Worm (Caenorhabditis elegans) whole organism, L4 larva: ENCODE results near the gene srg-40.

Experiments
- D1046.2 ChIP-seq: fragments of 200-800 bp; sonication (Bioruptor generic); IDR thresholded peaks from 2 replicates; pipeline ENCODE4 v1.3.6; 2022; ENCODE audit warnings: missing genetic modification characterization, missing compliant biosample characterization
- F10B5.3 ChIP-seq: sonication (generic microtip); optimal IDR thresholded peaks from 2 replicates; lab custom pipeline; 2016; ENCODE audit warnings: mild to moderate bottlenecking, missing genetic modification characterization, missing compliant biosample characterization
- T26A8.4 ChIP-seq: fragments of 200-800 bp; sonication (Bioruptor generic); IDR thresholded peaks from 2 replicates; pipeline ENCODE4 v1.3.6; 2022; ENCODE audit warnings: missing genetic modification characterization, missing compliant biosample characterization
- Y48G9A.11 ChIP-seq: fragments of 200-800 bp; sonication (Bioruptor generic); IDR thresholded peaks from 2 replicates; pipeline ENCODE4 v1.3.6; 2022; ENCODE audit warnings: missing genetic modification reagents, missing genetic modification characterization, missing compliant biosample characterization
- Y5F2A.4 ChIP-seq: fragments of 200-800 bp; sonication (Bioruptor generic); optimal IDR thresholded peaks from 2 replicates; lab custom pipeline; 2018; ENCODE audit warnings: mild to moderate bottlenecking, missing genetic modification characterization, missing compliant biosample characterization
- ZK546.5 ChIP-seq, 2 experiments: sonication (generic microtip); optimal IDR thresholded peaks; 2 replicates each; lab custom pipeline; 2017; ENCODE audit warnings: missing biosample characterization in 2 of 2, missing genetic modification characterization in 2 of 2
- aha-1 ChIP-seq: fragments of 150-350 bp; peaks from one replicate; lab custom pipeline; 2014; ENCODE audit warnings: missing biosample characterization, missing genetic modification characterization
- arid-1 ChIP-seq: fragments of 200-800 bp; sonication (Bioruptor generic); conservative IDR thresholded peaks from 2 replicates; pipeline ENCODE4 v1.3.6; 2022; ENCODE audit warnings: missing genetic modification reagents, missing genetic modification characterization, missing compliant biosample characterization
- attf-4 ChIP-seq: sonication (generic microtip); optimal IDR thresholded peaks from 3 replicates; lab custom pipeline; 2017; ENCODE audit warnings: missing biosample characterization, missing genetic modification characterization
- ceh-32 ChIP-seq: sonication (generic microtip); optimal IDR thresholded peaks from 2 replicates; lab custom pipeline; 2016; ENCODE audit warnings: mild to moderate bottlenecking, missing genetic modification characterization, missing compliant biosample characterization; ENCODE audit not compliant: poor library complexity
- ceh-82 ChIP-seq: sonication (generic microtip); optimal IDR thresholded peaks from 2 replicates; lab custom pipeline; 2017; ENCODE audit warnings: missing biosample characterization, missing genetic modification characterization
- ctbp-1 ChIP-seq: fragments of 200-800 bp; sonication (Bioruptor generic); IDR thresholded peaks from 2 replicates; pipeline ENCODE4 v1.3.6; 2022; ENCODE audit warnings: missing genetic modification reagents, missing genetic modification characterization, missing compliant biosample characterization
- daf-16 ChIP-seq, 3 experiments: sonication (generic microtip); optimal IDR thresholded peaks; 2 replicates each; lab custom pipeline; 2016 to 2017; ENCODE audit warnings: missing genetic modification characterization in 3 of 3, missing genetic modification reagents in 3 of 3, mild to moderate bottlenecking in 2 of 3, missing compliant biosample characterization in 2 of 3, missing biosample characterization in 1 of 3, moderate library complexity in 1 of 3
- daf-19 ChIP-seq: fragments of 200-800 bp; sonication (Bioruptor generic); conservative IDR thresholded peaks from 2 replicates; pipeline ENCODE4 v1.3.6; 2022; ENCODE audit warnings: missing genetic modification characterization, missing compliant biosample characterization
- duxl-1 ChIP-seq: sonication (generic microtip); optimal IDR thresholded peaks from 2 replicates; lab custom pipeline; 2016; ENCODE audit warnings: mild to moderate bottlenecking, missing genetic modification characterization, moderate library complexity, missing compliant biosample characterization; ENCODE audit not compliant: poor library complexity
- egl-43 ChIP-seq: fragments of 200-800 bp; sonication (Bioruptor generic); IDR thresholded peaks from 2 replicates; pipeline ENCODE4 v1.3.6; 2022; ENCODE audit warnings: missing genetic modification reagents, missing genetic modification characterization, missing compliant biosample characterization
- fkh-10 ChIP-seq: fragments of 150-350 bp; optimal IDR thresholded peaks from 2 replicates; lab custom pipeline; 2014; ENCODE audit warnings: missing biosample characterization, missing genetic modification reagents, missing genetic modification characterization
- fos-1 ChIP-seq: fragments of 150-350 bp; optimal IDR thresholded peaks from 2 replicates; lab custom pipeline; 2014; ENCODE audit warnings: missing biosample characterization, missing genetic modification characterization
- gei-8 ChIP-seq: fragments of 200-800 bp; sonication (Bioruptor generic); optimal IDR thresholded peaks from 2 replicates; lab custom pipeline; 2018; ENCODE audit warnings: mild to moderate bottlenecking, missing genetic modification characterization, missing compliant biosample characterization
- madf-5 ChIP-seq, 2 experiments: fragments of 200-800 bp; sonication (Bioruptor generic); IDR thresholded peaks; 2 replicates each; pipeline ENCODE4 v1.3.6; 2022; ENCODE audit warnings: missing compliant biosample characterization in 2 of 2, missing genetic modification characterization in 2 of 2
- nhr-102 ChIP-seq: sonication (generic microtip); optimal IDR thresholded peaks from 2 replicates; lab custom pipeline; 2016; ENCODE audit warnings: mild to moderate bottlenecking, missing genetic modification characterization, moderate library complexity, missing compliant biosample characterization
- nhr-28 ChIP-seq: fragments of 150-350 bp; optimal IDR thresholded peaks from 2 replicates; lab custom pipeline; 2014; ENCODE audit warnings: missing biosample characterization, missing genetic modification characterization
- nhr-6 ChIP-seq: fragments of 150-350 bp; optimal IDR thresholded peaks from 2 replicates; lab custom pipeline; 2014; ENCODE audit warnings: missing biosample characterization, missing genetic modification characterization
- php-3 ChIP-seq: fragments of 200-800 bp; sonication (Bioruptor generic); IDR thresholded peaks from 2 replicates; pipeline ENCODE4 v1.3.6; 2022; ENCODE audit warnings: missing genetic modification reagents, missing genetic modification characterization, missing compliant biosample characterization
- pqm-1 ChIP-seq: sonication (generic microtip); optimal IDR thresholded peaks from 2 replicates; lab custom pipeline; 2017; ENCODE audit warnings: missing biosample characterization, missing genetic modification characterization
- saeg-2 ChIP-seq: fragments of 200-800 bp; sonication (Bioruptor generic); IDR thresholded peaks from 2 replicates; pipeline ENCODE4 v1.3.6; 2022; ENCODE audit warnings: missing genetic modification reagents, missing genetic modification characterization, missing compliant biosample characterization
- snpc-4 ChIP-seq: fragments of 150-350 bp; optimal IDR thresholded peaks from 2 replicates; lab custom pipeline; 2014; ENCODE audit warnings: missing biosample characterization, missing genetic modification characterization
- unc-39 ChIP-seq: sonication (generic microtip); optimal IDR thresholded peaks from 2 replicates; lab custom pipeline; 2017; ENCODE audit warnings: missing biosample characterization, missing genetic modification characterization
- unc-62 ChIP-seq, 3 experiments: fragments of 150-350 bp in 1 of 3; sonication (generic microtip); optimal IDR thresholded peaks in 2 of 3; peaks in 1 of 3; 1 replicate in 1 of 3; 2 replicates in 2 of 3; lab custom pipeline; 2014 to 2017; ENCODE audit warnings: missing biosample characterization in 3 of 3, missing genetic modification characterization in 3 of 3, missing genetic modification reagents in 3 of 3, missing genotype in 1 of 3
- zip-11 ChIP-seq: fragments of 200-800 bp; sonication (Bioruptor generic); IDR thresholded peaks from 2 replicates; pipeline ENCODE4 v1.3.6; 2022; ENCODE audit warnings: missing genetic modification characterization, missing compliant biosample characterization
- zip-2 ChIP-seq: fragments of 150-350 bp; optimal IDR thresholded peaks from 2 replicates; lab custom pipeline; 2014; ENCODE audit warnings: missing biosample characterization, missing genetic modification characterization
- ztf-11 ChIP-seq: fragments of 150-350 bp; optimal IDR thresholded peaks from 2 replicates; lab custom pipeline; 2014; ENCODE audit warnings: missing biosample characterization, missing genetic modification characterization

srg-40 gene

ce11 chrV:11170564-11171329 lies 6.4 kb upstream of the srg-40 start:
- peak; percentile 90 for TF ChIP-seq aha-1 (tag; lab: Kevin White, UChicago)
- TF ChIP-seq ZK546.5 (tag; optimal IDR thresholded peaks at IDR 0.05; lab: Kevin White, UChicago), result no peak
- no peak for TF ChIP-seq fos-1
- TF ChIP-seq unc-62 (GFP tag; optimal IDR thresholded peaks at IDR 0.05 in 1 of 2; lab: Kevin White, UChicago), result peak in 1 of 2 experiments; percentile 98
- TF ChIP-seq unc-62 (tag; optimal IDR thresholded peaks at IDR 0.05; lab: Kevin White, UChicago), result no peak
- no peak for TF ChIP-seq gei-8 (GFP tag; lab: Kevin White, UChicago)
- TF ChIP-seq unc-39 (tag; lab: Kevin White, UChicago), result no peak
- TF ChIP-seq nhr-102 (tag; lab: Kevin White, UChicago), result no peak

DNA sequence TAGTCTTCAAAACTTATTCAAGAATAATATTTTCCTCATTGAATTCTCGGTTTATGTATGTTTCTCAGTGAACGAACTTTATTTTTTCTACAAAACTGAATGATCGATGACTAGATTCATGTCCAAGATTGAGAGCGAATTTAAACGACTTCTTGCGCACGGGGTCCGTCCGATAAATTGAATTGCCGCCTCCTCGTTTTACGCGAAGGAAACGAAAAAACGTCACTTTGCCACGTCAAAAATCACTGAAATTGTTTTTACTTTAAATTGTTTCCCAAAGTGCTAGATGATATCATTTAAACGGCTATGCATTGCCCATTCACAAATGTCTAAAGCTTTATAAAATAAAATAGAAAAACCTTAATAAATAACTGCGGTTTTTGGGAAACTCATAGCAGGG lies 3.4 kb upstream of the srg-40 start:
- TF ChIP-seq ctbp-1 (GFP tag; lab: Robert Waterston, UW) (no peak), fkh-10 (peak; percentile 72)

DNA sequence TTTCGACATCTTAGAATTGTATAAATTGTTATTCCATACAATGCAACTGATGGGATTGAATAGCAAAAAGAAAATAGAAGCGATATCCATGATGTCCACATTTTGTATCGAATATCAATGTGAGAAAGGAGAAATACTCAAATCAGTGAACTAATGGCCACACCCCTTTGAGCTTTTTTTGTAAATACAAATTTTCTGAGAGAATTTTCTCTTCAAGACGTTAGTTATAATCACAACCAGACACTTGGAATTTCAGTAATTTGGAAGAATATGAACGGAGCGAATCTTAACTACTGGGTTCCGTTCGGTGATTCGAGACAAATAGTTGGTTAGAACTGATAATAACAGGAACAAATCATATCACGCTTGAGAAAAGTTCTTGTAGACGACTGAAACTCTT lies 2.6 kb downstream of the srg-40 start, which contains the start of gene srg-41:
srg-41 (minus strand) TSS at position 101 of the 400 bp plus-strand sequence.
- no peak for TF ChIP-seq fkh-10
- TF ChIP-seq ceh-32 (tag; lab: Kevin White, UChicago), result no peak
- TF ChIP-seq D1046.2 (GFP tag; lab: Robert Waterston, UW), result no peak
- no peak for TF ChIP-seq duxl-1 (tag; lab: Kevin White, UChicago)
- TF ChIP-seq zip-2, result no peak
- no peak for TF ChIP-seq nhr-6 (tag; lab: Kevin White, UChicago)
- TF ChIP-seq Y48G9A.11, result no peak
- no peak for TF ChIP-seq unc-39 (tag; lab: Kevin White, UChicago)

- TF ChIP-seq T26A8.4 (GFP tag; lab: Robert Waterston, UW) (no peak), madf-5 (GFP tag; IDR thresholded peaks at IDR 0.05; lab: Robert Waterston, UW) (no peak), Y5F2A.4 (no peak), nhr-28 (tag; lab: Kevin White, UChicago) (no peak), pqm-1 (tag; lab: Kevin White, UChicago) (no peak), duxl-1 (tag; lab: Kevin White, UChicago) (no peak), ceh-82 (tag; lab: Kevin White, UChicago) (no peak), attf-4 (tag; lab: Kevin White, UChicago) (no peak), D1046.2 (GFP tag; lab: Robert Waterston, UW) (no peak), ctbp-1 (GFP tag; lab: Robert Waterston, UW) (no peak)
- TF ChIP-seq, all 104 proteins: peak for 0
Observed at ce11 chrV:11157947-11158346, 6.4 kb downstream of the srg-40 start, which contains the start of gene srg-42. Gene srg-42, minus strand, starts transcription at chrV:11158047.

DNA sequence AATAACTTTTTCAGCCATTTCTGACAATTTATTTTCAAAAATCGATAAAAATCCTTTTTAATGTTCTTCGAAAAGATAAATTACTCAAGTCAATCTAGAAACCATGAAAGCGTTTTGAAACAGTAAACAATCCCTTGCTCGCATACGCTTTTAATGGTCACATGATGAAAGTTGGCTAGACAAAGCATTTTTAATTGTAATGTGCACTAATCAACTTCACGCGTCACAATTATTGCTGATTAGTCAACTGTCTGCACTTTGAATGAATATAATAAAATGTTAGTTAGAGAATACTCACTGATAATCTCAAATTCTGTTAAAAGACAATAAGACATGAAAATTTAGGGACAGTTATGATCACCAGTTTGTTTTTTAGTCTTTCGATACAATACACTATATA lies 7.8 kb downstream of the srg-40 start:
- no peak for TF ChIP-seq daf-19 (GFP tag; lab: Robert Waterston, UW)
- no peak for TF ChIP-seq nhr-6 (tag; lab: Kevin White, UChicago)
- no peak for TF ChIP-seq arid-1 (GFP tag; lab: Robert Waterston, UW)
- TF ChIP-seq ztf-11 (tag; lab: Kevin White, UChicago), result no peak

DNA sequence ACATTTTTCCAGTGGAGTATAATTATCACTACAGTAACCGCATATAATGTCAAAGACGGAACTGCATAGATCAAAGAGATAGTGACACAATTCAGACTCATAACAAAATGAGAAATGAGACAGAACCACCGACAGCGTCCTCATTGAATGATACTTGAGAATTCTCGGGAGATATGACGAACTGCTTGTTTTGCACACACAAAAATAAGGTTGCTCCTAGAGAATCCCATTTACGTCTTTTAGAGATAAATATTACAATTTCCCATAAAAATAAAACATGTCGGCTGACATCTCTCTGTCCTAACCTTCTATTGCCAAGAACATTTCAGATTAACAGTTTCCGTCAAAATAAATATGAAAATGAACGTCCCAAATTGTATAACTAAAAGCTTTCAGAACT lies 8.8 kb downstream of the srg-40 start, which contains the start of gene srg-38:
srg-38 (minus strand) TSS at position 101 of the 400 bp plus-strand sequence.
- TF ChIP-seq egl-43 (no peak), aha-1 (tag; lab: Kevin White, UChicago) (no peak), D1046.2 (GFP tag; lab: Robert Waterston, UW) (no peak), gei-8 (GFP tag; lab: Kevin White, UChicago) (no peak), madf-5 (GFP tag; IDR thresholded peaks at IDR 0.05; lab: Robert Waterston, UW) (no peak), zip-11 (GFP tag; lab: Robert Waterston, UW) (no peak), T26A8.4 (GFP tag; lab: Robert Waterston, UW) (no peak), php-3 (GFP tag; lab: Robert Waterston, UW) (no peak), snpc-4 (tag; lab: Kevin White, UChicago) (no peak), nhr-102 (tag; lab: Kevin White, UChicago) (no peak), fos-1 (no peak), daf-16 (GFP tag; optimal IDR thresholded peaks at IDR 0.05; lab: Kevin White, UChicago) (no peak), daf-16 (tag; optimal IDR thresholded peaks at IDR 0.05; lab: Kevin White, UChicago) (no peak), F10B5.3 (tag; lab: Kevin White, UChicago) (no peak), saeg-2 (GFP tag; lab: Robert Waterston, UW) (no peak)
